Worm (Caenorhabditis elegans) whole organism, L1 larva: ENCODE data around the gene W03F9.11.

Source experiments
- elt-2 ChIP-seq: sonication (generic microtip); optimal IDR thresholded peaks from 2 replicates; lab custom pipeline; 2016; ENCODE audit warnings: missing genetic modification characterization, mild to moderate bottlenecking, inconsistent platforms, missing compliant biosample characterization, missing genetic modification reagents
- elt-3 ChIP-seq, 6 experiments: fragments of 150-350 bp in 1 of 6; sonication (generic microtip); optimal IDR thresholded peaks; 2 replicates each; lab custom pipeline; 2017 to 2018; ENCODE audit warnings: missing biosample characterization in 6 of 6, missing genetic modification characterization in 6 of 6, inconsistent platforms in 1 of 6
- ets-5 ChIP-seq: fragments of 200-800 bp; sonication (Bioruptor generic); IDR thresholded peaks from 2 replicates; pipeline ENCODE4 v1.3.6; 2022; ENCODE audit warnings: missing genetic modification characterization, missing compliant biosample characterization
- fkh-10 ChIP-seq: sonication (generic microtip); optimal IDR thresholded peaks from 2 replicates; lab custom pipeline; 2017; ENCODE audit warnings: missing biosample characterization, missing genetic modification reagents, missing genetic modification characterization
- fos-1 ChIP-seq: fragments of 150-350 bp; optimal IDR thresholded peaks from 2 replicates; lab custom pipeline; 2014; ENCODE audit warnings: missing biosample characterization, missing genetic modification characterization
- grh-1 ChIP-seq: fragments of 200-800 bp; sonication (Bioruptor generic); IDR thresholded peaks from 2 replicates; pipeline ENCODE4 v1.3.6; 2022; ENCODE audit warnings: missing genetic modification reagents, missing genetic modification characterization, missing compliant biosample characterization
- lsy-2 ChIP-seq, 2 experiments: fragments of 150-350 bp; optimal IDR thresholded peaks; 2 replicates each; lab custom pipeline; 2014; ENCODE audit warnings: missing biosample characterization in 2 of 2, missing genetic modification characterization in 2 of 2
- nhr-28 ChIP-seq: fragments of 150-350 bp; optimal IDR thresholded peaks from 2 replicates; lab custom pipeline; 2014; ENCODE audit warnings: missing biosample characterization, missing genetic modification characterization
- nhr-76 ChIP-seq: sonication (generic microtip); optimal IDR thresholded peaks from 2 replicates; lab custom pipeline; 2017; ENCODE audit warnings: missing biosample characterization, missing genetic modification characterization
- nhr-84 ChIP-seq: sonication (generic microtip); optimal IDR thresholded peaks from 2 replicates; lab custom pipeline; 2017; ENCODE audit warnings: missing biosample characterization, missing genetic modification characterization
- unc-30 ChIP-seq: sonication (generic microtip); optimal IDR thresholded peaks from 2 replicates; lab custom pipeline; 2017; ENCODE audit warnings: missing biosample characterization, missing genetic modification characterization
- unc-62 ChIP-seq: fragments of 150-350 bp; optimal IDR thresholded peaks from 2 replicates; lab custom pipeline; 2014; ENCODE audit warnings: missing biosample characterization, missing genetic modification reagents, missing genetic modification characterization
- unc-86 ChIP-seq: sonication (generic microtip); optimal IDR thresholded peaks from 2 replicates; lab custom pipeline; 2016; ENCODE audit warnings: missing genetic modification characterization, missing compliant biosample characterization
- ztf-4 ChIP-seq: fragments of 150-350 bp; optimal IDR thresholded peaks from 2 replicates; lab custom pipeline; 2014; ENCODE audit warnings: missing biosample characterization, missing genetic modification characterization

- TF ChIP-seq elt-3 (tag; optimal IDR thresholded peaks at IDR 0.05; lab: Kevin White, UChicago) (no peak), grh-1 (GFP tag; lab: Robert Waterston, UW) (no peak), nhr-28 (tag; lab: Kevin White, UChicago) (no peak), ztf-4 (tag; lab: Kevin White, UChicago) (no peak), nhr-84 (tag; lab: Kevin White, UChicago) (no peak), unc-62 (GFP tag; lab: Kevin White, UChicago) (no peak), nhr-76 (tag; lab: Kevin White, UChicago) (no peak), elt-2 (no peak), fkh-10 (GFP tag; lab: Kevin White, UChicago) (no peak), lsy-2 (tag; optimal IDR thresholded peaks at IDR 0.05; lab: Kevin White, UChicago) (no peak), unc-30 (tag; lab: Kevin White, UChicago) (no peak), unc-86 (tag; lab: Kevin White, UChicago) (no peak), ets-5 (GFP tag; lab: Robert Waterston, UW) (no peak), fos-1 (tag; lab: Kevin White, UChicago) (no peak)
Observed at ce11 chrV:141257-141656, at the start of gene W03F9.11.
